Worm (Caenorhabditis elegans): ENCODE results near the gene nhr-101.

- TF ChIP-seq tra-4 (tag; optimal IDR thresholded peaks at IDR 0.05) (no peak), hmbx-1 (tag; optimal IDR thresholded peaks at IDR 0.05) (no peak), flt-1 (GFP tag; IDR thresholded peaks at IDR 0.05) (no peak)
Measured at ce11 chrV:11533365-11533949, 36.8 kb upstream of the nhr-101 start.
